Worm (Caenorhabditis elegans): ENCODE results near the gene taap-1.

The taap-1 gene

DNA sequence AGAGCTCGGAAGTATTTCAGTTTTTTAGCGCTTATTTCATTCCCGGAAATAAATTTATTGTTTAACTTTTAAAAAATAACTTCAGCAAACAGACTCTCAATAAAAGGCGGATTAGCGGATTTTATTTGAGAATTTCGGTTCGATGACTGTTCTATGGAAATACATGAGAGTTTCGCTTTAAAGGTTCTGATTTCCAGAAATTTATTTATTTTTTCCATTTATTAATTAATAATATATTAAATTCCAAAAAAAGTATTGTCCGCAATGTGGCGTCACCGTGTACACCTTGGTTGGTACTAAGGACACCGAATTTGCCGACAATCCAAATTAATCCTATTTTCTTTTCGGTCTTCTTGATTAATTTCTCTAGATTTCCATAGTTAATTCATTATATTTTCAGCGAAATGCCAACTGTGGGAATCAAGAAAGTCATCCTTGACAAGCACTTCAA is 19.2 kb downstream of the taap-1 start, which contains the start of gene fars-3 (continued):
- TF ChIP-seq nfya-2 (GFP tag; IDR thresholded peaks at IDR 0.05) (no peak), tlf-1 (GFP tag; optimal IDR thresholded peaks at IDR 0.05) (peak; percentile 62), let-526 (GFP tag; IDR thresholded peaks at IDR 0.05) (no peak), K11D2.4 (GFP tag; IDR thresholded peaks at IDR 0.05) (no peak), hmg-20 (GFP tag; IDR thresholded peaks at IDR 0.05) (no peak), ztf-6 (GFP tag; IDR thresholded peaks at IDR 0.05) (0 out of 2 replicates have a peak, but pooled peaks have one; percentile 6), zfh-2 (GFP tag; conservative IDR thresholded peaks at IDR 0.05) (no peak), F57C9.4 (tag; optimal IDR thresholded peaks at IDR 0.05) (no peak), F10E7.11 (tag; optimal IDR thresholded peaks at IDR 0.05) (no peak), nfya-1 (tag; optimal IDR thresholded peaks at IDR 0.05; ENCODE audit: borderline replicate concordance, insufficient read depth) (no peak), zim-3 (tag; optimal IDR thresholded peaks at IDR 0.05) (no peak), dox-1 (GFP tag; IDR thresholded peaks at IDR 0.05) (no peak), sdz-38 (tag; optimal IDR thresholded peaks at IDR 0.05) (no peak), egl-18 (GFP tag; IDR thresholded peaks at IDR 0.05) (no peak), F57A8.1 (GFP tag; optimal IDR thresholded peaks at IDR 0.05) (no peak), nhr-80 (tag; optimal IDR thresholded peaks at IDR 0.05) (no peak), sptf-2 (GFP tag; optimal IDR thresholded peaks at IDR 0.05) (no peak), ztf-18 (tag; optimal IDR thresholded peaks at IDR 0.05) (no peak), attf-6 (GFP tag; IDR thresholded peaks at IDR 0.05) (peak; percentile 60; the same call in 1 of the 2 replicates), hmg-1.2 (GFP tag; IDR thresholded peaks at IDR 0.05) (peak; percentile 41), ceh-40 (GFP tag; IDR thresholded peaks at IDR 0.05) (peak; percentile 21; the same call in 1 of the 2 replicates), F39B2.1 (GFP tag; IDR thresholded peaks at IDR 0.05) (peak; percentile 39; the same call in 1 of the 2 replicates), egrh-3 (GFP tag; IDR thresholded peaks at IDR 0.05) (no peak), T26A5.8 (tag; optimal IDR thresholded peaks at IDR 0.05) (peak; percentile 0), attf-5 (GFP tag; optimal IDR thresholded peaks at IDR 0.05) (no peak), unc-130 (GFP tag; optimal IDR thresholded peaks at IDR 0.05) (no peak), ceh-27 (GFP tag; optimal IDR thresholded peaks at IDR 0.05) (no peak), C17E4.6 (GFP tag; IDR thresholded peaks at IDR 0.05) (no peak), T07F8.4 (tag; optimal IDR thresholded peaks at IDR 0.05) (no peak), B0261.1 (tag; optimal IDR thresholded peaks at IDR 0.05) (no peak), lin-26 (GFP tag; IDR thresholded peaks at IDR 0.05) (0 out of 2 replicates have a peak, but pooled peaks have one; percentile 35), F33H1.4 (GFP tag; IDR thresholded peaks at IDR 0.05) (no peak), B0336.3 (GFP tag; IDR thresholded peaks at IDR 0.05) (peak; percentile 42; the same call in 1 of the 2 replicates), snpc-4 (GFP tag; optimal IDR thresholded peaks at IDR 0.05) (peak; percentile 14), snpc-4 (tag; optimal IDR thresholded peaks at IDR 0.05) (peak in 1 of 4 experiments; percentile 41), hsf-1 (GFP tag; IDR thresholded peaks at IDR 0.05) (peak; percentile 81), rpc-1 (optimal IDR thresholded peaks at IDR 0.05) (no peak), rpc-1 (tag; optimal IDR thresholded peaks at IDR 0.05) (no peak), mxl-1 (tag; optimal IDR thresholded peaks at IDR 0.05) (no peak), lag-1 (GFP tag; IDR thresholded peaks at IDR 0.05) (no peak), lin-40 (tag; optimal IDR thresholded peaks at IDR 0.05) (no peak)
